Fruit fly (Drosophila melanogaster): ENCODE data around the gene CG18823.

DNA sequence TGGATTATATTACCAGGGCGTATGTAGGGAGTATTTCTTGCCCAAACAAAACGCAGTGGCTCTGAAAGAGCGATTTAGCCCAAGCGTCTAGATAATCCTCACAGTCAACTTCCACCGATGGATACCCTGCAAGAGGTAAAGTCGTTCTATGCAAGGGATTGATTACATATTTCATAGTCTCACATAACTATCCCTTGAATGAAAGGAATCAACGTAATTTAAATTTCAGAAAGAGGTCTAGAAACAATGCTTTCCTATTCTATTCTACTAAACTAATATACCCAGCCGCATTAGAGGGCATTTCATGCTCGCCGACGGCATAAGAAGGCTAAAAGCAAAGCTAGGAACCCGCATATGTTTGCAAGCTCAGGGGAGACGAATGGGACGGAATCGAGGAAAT, 23.5 kb upstream of the CG18823 start:
- no peak for TF ChIP-seq rn (GFP tag; IDR thresholded peaks at IDR 0.05)
- TF ChIP-seq CG8301 (tag; optimal IDR thresholded peaks at IDR 0.05), result no peak
- peak; percentile 7 for TF ChIP-seq CG14655 (GFP tag; optimal IDR thresholded peaks at IDR 0.05)
- no peak for TF ChIP-seq CG4496 (GFP tag; IDR thresholded peaks at IDR 0.05)
- TF ChIP-seq CG13204 (GFP tag; optimal IDR thresholded peaks at IDR 0.05), result no peak
- TF ChIP-seq EcR (GFP tag; optimal IDR thresholded peaks at IDR 0.05), result no peak
- TF ChIP-seq CG32121 (GFP tag; IDR thresholded peaks at IDR 0.05), result no peak
- TF ChIP-seq CG12605 (GFP tag; IDR thresholded peaks at IDR 0.05), result no peak
- TF ChIP-seq CG10348 (GFP tag; IDR thresholded peaks at IDR 0.05), result no peak
